Fruit fly (Drosophila melanogaster) whole organism, embryonic: Measurements from ENCODE around the gene tst.

Experiments used
- Antp ChIP-seq: fragments of 200-800 bp; sonication (Bioruptor generic); optimal IDR thresholded peaks from 3 replicates; lab custom pipeline; 2016; ENCODE audit warnings: missing biosample characterization, missing genetic modification characterization
- CG10462 ChIP-seq: fragments of 200-800 bp; sonication (Bioruptor generic); optimal IDR thresholded peaks from 2 replicates; lab custom pipeline; 2016; ENCODE audit warnings: missing biosample characterization, missing genetic modification characterization
- CG11398 ChIP-seq: fragments of 200-800 bp; sonication (Bioruptor generic); optimal IDR thresholded peaks from 2 replicates; lab custom pipeline; 2016; ENCODE audit warnings: missing biosample characterization, missing genetic modification characterization
- CG12155 ChIP-seq: fragments of 200-800 bp; sonication (Bioruptor generic); optimal IDR thresholded peaks from 3 replicates; lab custom pipeline; 2016; ENCODE audit warnings: missing biosample characterization, missing genetic modification characterization
- CG13775 ChIP-seq: fragments of 200-800 bp; sonication (Bioruptor generic); optimal IDR thresholded peaks from 3 replicates; lab custom pipeline; 2017; ENCODE audit warnings: missing biosample characterization, mild to moderate bottlenecking, missing genetic modification characterization
- CG13894 ChIP-seq: fragments of 200-800 bp; sonication (Bioruptor generic); optimal IDR thresholded peaks from 3 replicates; lab custom pipeline; 2018; ENCODE audit warnings: missing biosample characterization, mild to moderate bottlenecking, missing genetic modification characterization, moderate library complexity
- CG14441 ChIP-seq: fragments of 200-800 bp; sonication (Bioruptor generic); IDR thresholded peaks from 2 replicates; pipeline ENCODE4 v1.3.6; 2022; ENCODE audit warnings: missing biosample characterization, missing genetic modification characterization
- CG17186 ChIP-seq: fragments of 200-800 bp; sonication (Bioruptor generic); optimal IDR thresholded peaks from 3 replicates; lab custom pipeline; 2017; ENCODE audit warnings: missing biosample characterization, missing genetic modification reagents, missing genetic modification characterization
- CG2199 ChIP-seq: fragments of 200-800 bp; sonication (Bioruptor generic); IDR thresholded peaks from 3 replicates; pipeline ENCODE4 v1.3.6; 2022; ENCODE audit warnings: missing biosample characterization, missing genetic modification characterization
- CG3281 ChIP-seq: fragments of 200-800 bp; sonication (Bioruptor generic); optimal IDR thresholded peaks from 3 replicates; lab custom pipeline; 2017; ENCODE audit warnings: missing biosample characterization, mild to moderate bottlenecking, missing genetic modification characterization
- CG3407 ChIP-seq: fragments of 200-800 bp; sonication (Bioruptor generic); optimal IDR thresholded peaks from 2 replicates; lab custom pipeline; 2018; ENCODE audit warnings: missing biosample characterization, mild to moderate bottlenecking, missing genetic modification characterization
- CG3995 ChIP-seq: fragments of 200-800 bp; sonication (Bioruptor generic); optimal IDR thresholded peaks from 3 replicates; lab custom pipeline; 2016; ENCODE audit warnings: missing biosample characterization, missing genetic modification characterization
- CG6813 ChIP-seq: fragments of 200-800 bp; sonication (Bioruptor generic); optimal IDR thresholded peaks from 2 replicates; lab custom pipeline; 2017; ENCODE audit warnings: missing biosample characterization, missing genetic modification characterization, mild to moderate bottlenecking, moderate library complexity, missing genetic modification reagents
- CG6854 ChIP-seq: fragments of 200-800 bp; sonication (Bioruptor generic); optimal IDR thresholded peaks from 3 replicates; lab custom pipeline; 2017; ENCODE audit warnings: missing biosample characterization, mild to moderate bottlenecking, missing genetic modification characterization
- CG7928 ChIP-seq: fragments of 200-800 bp; sonication (Bioruptor generic); optimal IDR thresholded peaks from 2 replicates; lab custom pipeline; 2017; ENCODE audit warnings: missing biosample characterization, mild to moderate bottlenecking, missing genetic modification characterization
- CG9215 ChIP-seq: fragments of 200-800 bp; sonication (Bioruptor generic); IDR thresholded peaks from 2 replicates; pipeline ENCODE4 v1.3.6; 2022; ENCODE audit warnings: missing biosample characterization, missing genetic modification characterization
- CG9437 ChIP-seq: fragments of 200-800 bp; sonication (Bioruptor generic); optimal IDR thresholded peaks from 2 replicates; lab custom pipeline; 2018; ENCODE audit warnings: missing biosample characterization, mild to moderate bottlenecking, missing genetic modification characterization
- CG9876 ChIP-seq: fragments of 200-800 bp; sonication (Bioruptor generic); optimal IDR thresholded peaks from 2 replicates; lab custom pipeline; 2016; ENCODE audit warnings: missing biosample characterization, missing genetic modification characterization
- D19B ChIP-seq: fragments of 200-800 bp; sonication (Bioruptor generic); optimal IDR thresholded peaks from 2 replicates; lab custom pipeline; 2017; ENCODE audit warnings: missing biosample characterization, mild to moderate bottlenecking, missing genetic modification characterization
- Dad ChIP-seq: fragments of 200-800 bp; sonication (Bioruptor generic); optimal IDR thresholded peaks from 3 replicates; lab custom pipeline; 2016; ENCODE audit warnings: missing biosample characterization, missing genetic modification characterization
- Dll ChIP-seq: fragments of 200-800 bp; sonication (Bioruptor generic); IDR thresholded peaks from 4 replicates; pipeline ENCODE4 v1.3.6; 2022; ENCODE audit warnings: missing biosample characterization, missing genetic modification characterization; ENCODE audit not compliant: partially characterized antibody
- E2f2 ChIP-seq: fragments of 200-800 bp; sonication (Bioruptor generic); IDR thresholded peaks from 2 replicates; pipeline ENCODE4 v1.3.6; 2022; ENCODE audit warnings: missing biosample characterization, missing genetic modification characterization
- HLH3B ChIP-seq: fragments of 200-800 bp; sonication (Bioruptor generic); IDR thresholded peaks from 2 replicates; pipeline ENCODE4 v1.3.6; 2022; ENCODE audit warnings: missing biosample characterization, missing genetic modification characterization
- Hey ChIP-seq: fragments of 200-800 bp; sonication (Bioruptor generic); optimal IDR thresholded peaks from 3 replicates; lab custom pipeline; 2018; ENCODE audit warnings: missing biosample characterization, mild to moderate bottlenecking, missing genetic modification characterization
- Hr51 ChIP-seq, 2 experiments: fragments of 200-800 bp; sonication (Bioruptor generic); optimal IDR thresholded peaks; 2 replicates in 1 of 2; 3 replicates in 1 of 2; lab custom pipeline; 2016 to 2018; ENCODE audit warnings: missing biosample characterization in 2 of 2, missing genetic modification characterization in 2 of 2, mild to moderate bottlenecking in 1 of 2, moderate library complexity in 1 of 2
- Max ChIP-seq: fragments of 200-800 bp; sonication (Bioruptor generic); optimal IDR thresholded peaks from 2 replicates; lab custom pipeline; 2016; ENCODE audit warnings: missing biosample characterization, mild to moderate bottlenecking, missing genetic modification characterization
- Meics ChIP-seq: fragments of 200-800 bp; sonication (Bioruptor generic); optimal IDR thresholded peaks from 2 replicates; lab custom pipeline; 2017; ENCODE audit warnings: missing biosample characterization, mild to moderate bottlenecking, missing genetic modification characterization
- NC2β ChIP-seq: fragments of 200-800 bp; sonication (Bioruptor generic); optimal IDR thresholded peaks from 2 replicates; lab custom pipeline; 2016; ENCODE audit warnings: missing biosample characterization, missing genetic modification characterization
- Nf-YA ChIP-seq: fragments of 200-800 bp; sonication (Bioruptor generic); IDR thresholded peaks from 2 replicates; pipeline ENCODE4 v1.3.6; 2022; ENCODE audit warnings: missing biosample characterization, missing genetic modification characterization
- Poxn ChIP-seq: fragments of 200-800 bp; sonication (Bioruptor generic); IDR thresholded peaks from 2 replicates; pipeline ENCODE4 v1.3.6; 2022; ENCODE audit warnings: missing biosample characterization, missing genetic modification characterization
- Sry-δ ChIP-seq: fragments of 200-800 bp; sonication (Bioruptor generic); optimal IDR thresholded peaks from 2 replicates; lab custom pipeline; 2016; ENCODE audit warnings: missing biosample characterization, missing genetic modification characterization
- Taf1 ChIP-seq: fragments of 200-800 bp; sonication (Bioruptor generic); IDR thresholded peaks from 2 replicates; pipeline ENCODE4 v1.3.6; 2022; ENCODE audit warnings: missing biosample characterization, missing genetic modification characterization
- Tbp ChIP-seq: fragments of >200 bp; optimal IDR thresholded peaks from 2 replicates; lab custom pipeline; 2018; ENCODE audit warnings: missing biosample characterization, missing genetic modification characterization
- Trl ChIP-seq, 3 experiments: fragments of >200 bp in 2 of 3; fragments of 200-800 bp in 1 of 3; sonication (Bioruptor generic) in 1 of 3; optimal IDR thresholded peaks; 2 replicates in 1 of 3; 3 replicates in 2 of 3; lab custom pipeline; 2016 to 2017; ENCODE audit warnings: missing biosample characterization in 1 of 3, missing genetic modification characterization in 1 of 3
- abd-A ChIP-seq: fragments of 200-800 bp; sonication (Bioruptor generic); optimal IDR thresholded peaks from 3 replicates; lab custom pipeline; 2019; ENCODE audit warnings: missing biosample characterization, mild to moderate bottlenecking, missing genetic modification characterization, moderate library complexity
- ac ChIP-seq: fragments of 200-800 bp; sonication (Bioruptor generic); optimal IDR thresholded peaks from 3 replicates; lab custom pipeline; 2017; ENCODE audit warnings: missing biosample characterization, mild to moderate bottlenecking, missing genetic modification characterization
- bab2 ChIP-seq: fragments of 200-800 bp; sonication (Bioruptor generic); optimal IDR thresholded peaks from 2 replicates; lab custom pipeline; 2016; ENCODE audit warnings: missing biosample characterization, missing genetic modification characterization
- dati ChIP-seq: fragments of 200-800 bp; sonication (Bioruptor generic); IDR thresholded peaks from 2 replicates; pipeline ENCODE4 v1.3.6; 2022; ENCODE audit warnings: missing biosample characterization, missing genetic modification characterization
- dysf ChIP-seq: fragments of 200-800 bp; sonication (Bioruptor generic); IDR thresholded peaks from 3 replicates; pipeline ENCODE4 v1.3.6; 2022; ENCODE audit warnings: missing biosample characterization, missing genetic modification characterization
- eve ChIP-seq, 2 experiments: fragments of >200 bp; optimal IDR thresholded peaks; 2 replicates each; lab custom pipeline; 2017; ENCODE audit warnings: missing biosample characterization in 2 of 2, missing genetic modification characterization in 2 of 2
- ind ChIP-seq: fragments of 200-800 bp; sonication (Bioruptor generic); optimal IDR thresholded peaks from 3 replicates; lab custom pipeline; 2016; ENCODE audit warnings: missing biosample characterization, missing genetic modification characterization
- luna ChIP-seq: fragments of 200-800 bp; sonication (Bioruptor generic); optimal IDR thresholded peaks from 2 replicates; lab custom pipeline; 2016; ENCODE audit warnings: missing biosample characterization, missing genetic modification characterization
- nom ChIP-seq: fragments of 200-800 bp; sonication (Bioruptor generic); optimal IDR thresholded peaks from 2 replicates; lab custom pipeline; 2017; ENCODE audit warnings: missing biosample characterization, missing genetic modification characterization, mild to moderate bottlenecking, moderate library complexity, missing genetic modification reagents
- pnt ChIP-seq: fragments of 200-800 bp; sonication (Bioruptor generic); optimal IDR thresholded peaks from 3 replicates; lab custom pipeline; 2016; ENCODE audit warnings: missing biosample characterization, missing genetic modification characterization
- ro ChIP-seq: fragments of 200-800 bp; sonication (Bioruptor generic); IDR thresholded peaks from 2 replicates; pipeline ENCODE4 v1.3.6; 2022; ENCODE audit warnings: missing biosample characterization, missing genetic modification characterization
- shn ChIP-seq: fragments of 200-800 bp; sonication (Bioruptor generic); optimal IDR thresholded peaks from 3 replicates; lab custom pipeline; 2016; ENCODE audit warnings: missing biosample characterization, missing genetic modification characterization
- slbo ChIP-seq: fragments of 200-800 bp; sonication (Bioruptor generic); IDR thresholded peaks from 2 replicates; pipeline ENCODE4 v1.3.6; 2022; ENCODE audit warnings: missing biosample characterization, missing genetic modification characterization
- sqz ChIP-seq: fragments of 200-800 bp; sonication (Bioruptor generic); optimal IDR thresholded peaks from 3 replicates; lab custom pipeline; 2018; ENCODE audit warnings: missing biosample characterization, mild to moderate bottlenecking, missing genetic modification characterization
- trem ChIP-seq: fragments of 200-800 bp; optimal IDR thresholded peaks from 3 replicates; lab custom pipeline; 2019; ENCODE audit warnings: missing biosample characterization, mild to moderate bottlenecking, missing genetic modification characterization, moderate library complexity
- wek ChIP-seq: fragments of 200-800 bp; sonication (Bioruptor generic); optimal IDR thresholded peaks from 3 replicates; lab custom pipeline; 2018; ENCODE audit warnings: missing biosample characterization, mild to moderate bottlenecking, missing genetic modification characterization, moderate library complexity
- wor ChIP-seq: fragments of 200-800 bp; sonication (Bioruptor generic); IDR thresholded peaks from 2 replicates; pipeline ENCODE4 v1.3.6; 2022; ENCODE audit warnings: missing biosample characterization, missing genetic modification characterization

tst gene

DNA sequence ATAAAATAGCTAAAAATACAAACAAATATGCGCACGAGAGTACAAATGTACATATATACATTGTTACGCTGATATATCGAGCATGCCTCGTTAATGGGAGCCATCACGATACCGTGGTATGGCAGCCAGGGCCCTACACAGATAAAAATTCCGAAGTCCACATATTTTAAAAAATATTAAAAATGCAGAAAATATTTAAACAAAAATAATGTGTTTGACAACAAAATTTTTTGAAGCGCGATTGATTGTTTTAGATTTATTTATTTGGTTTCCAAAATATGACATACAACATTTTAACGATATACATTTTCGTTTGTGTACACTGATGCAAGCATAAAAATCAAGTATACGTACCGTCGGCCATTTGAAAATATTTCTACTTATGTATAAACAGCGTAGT lies 45.9 kb downstream of the tst start (continued):
- TF ChIP-seq eve (GFP tag; optimal IDR thresholded peaks at IDR 0.05; lab: Kevin White, UChicago) (peak in 1 of 2 experiments; percentile 11), HLH3B (GFP tag; lab: Robert Waterston, UW) (peak; percentile 79), E2f2 (GFP tag; lab: Robert Waterston, UW) (peak; percentile 56; the same call in 1 of the 2 replicates), CG6854 (GFP tag; lab: Kevin White, UChicago) (peak; percentile 78), CG10462 (GFP tag; lab: Kevin White, UChicago) (peak; percentile 49), CG9876 (GFP tag; lab: Kevin White, UChicago) (peak; percentile 1), abd-A (tag; lab: Kevin White, UChicago) (peak; percentile 5), trem (tag; lab: Kevin White, UChicago) (peak; percentile 1), Trl (optimal IDR thresholded peaks at IDR 0.05; lab: Kevin White, UChicago) (no peak), Trl (GFP tag; optimal IDR thresholded peaks at IDR 0.05; lab: Kevin White, UChicago) (peak; percentile 64), ind (peak; percentile 82), wor (GFP tag; lab: Robert Waterston, UW) (0 out of 2 replicates have a peak, but pooled peaks have one; percentile 34), CG7928 (GFP tag; lab: Kevin White, UChicago) (peak; percentile 55), CG11398 (peak; percentile 3), CG3281 (GFP tag; lab: Kevin White, UChicago) (peak; percentile 93), Taf1 (GFP tag; lab: Robert Waterston, UW) (peak; percentile 70; the same call in 1 of the 2 replicates), wek (GFP tag; lab: Kevin White, UChicago) (no peak), Max (GFP tag; lab: Kevin White, UChicago) (peak; percentile 70), CG12155 (GFP tag; lab: Kevin White, UChicago) (peak; percentile 84), CG13894 (peak; percentile 87), Tbp (no peak), ac (GFP tag; lab: Kevin White, UChicago) (no peak), Meics (peak; percentile 89), Dll (GFP tag; lab: Robert Waterston, UW) (no peak), CG6813 (GFP tag; lab: Kevin White, UChicago) (peak; percentile 65), CG13775 (peak; percentile 81), CG17186 (GFP tag; lab: Kevin White, UChicago) (no peak), CG3407 (GFP tag; lab: Kevin White, UChicago) (no peak), dati (GFP tag; lab: Robert Waterston, UW) (no peak), sqz (peak; percentile 33), CG14441 (GFP tag; lab: Robert Waterston, UW) (peak; percentile 79), Dad (GFP tag; lab: Kevin White, UChicago) (peak; percentile 42), nom (GFP tag; lab: Kevin White, UChicago) (no peak), CG9437 (GFP tag; lab: Kevin White, UChicago) (peak; percentile 23), Poxn (GFP tag; lab: Robert Waterston, UW) (no peak; the same call in 1 of the 2 replicates), CG3995 (GFP tag; lab: Kevin White, UChicago) (peak; percentile 51), slbo (peak; percentile 92), bab2 (GFP tag; lab: Kevin White, UChicago) (peak; percentile 80), D19B (peak; percentile 76), Hr51 (GFP tag; optimal IDR thresholded peaks at IDR 0.05; lab: Kevin White, UChicago) (peak; percentile 45 to 86), Antp (GFP tag; lab: Kevin White, UChicago) (peak; percentile 49), pnt (GFP tag; lab: Kevin White, UChicago) (peak; percentile 49), dysf (GFP tag; lab: Robert Waterston, UW) (peak; percentile 87), ro (GFP tag; lab: Robert Waterston, UW) (no peak), NC2β (GFP tag; lab: Kevin White, UChicago) (no peak), Sry-δ (GFP tag; lab: Kevin White, UChicago) (peak; percentile 14), Nf-YA (peak; percentile 55), luna (GFP tag; lab: Kevin White, UChicago) (peak; percentile 1), CG2199 (GFP tag; lab: Robert Waterston, UW) (no peak), shn (peak; percentile 32), CG9215 (GFP tag; lab: Robert Waterston, UW) (peak; percentile 72), Hey (tag; lab: Kevin White, UChicago) (no peak)
